Fruit fly (Drosophila melanogaster): ENCODE results near the gene Polr3D.

DNA sequence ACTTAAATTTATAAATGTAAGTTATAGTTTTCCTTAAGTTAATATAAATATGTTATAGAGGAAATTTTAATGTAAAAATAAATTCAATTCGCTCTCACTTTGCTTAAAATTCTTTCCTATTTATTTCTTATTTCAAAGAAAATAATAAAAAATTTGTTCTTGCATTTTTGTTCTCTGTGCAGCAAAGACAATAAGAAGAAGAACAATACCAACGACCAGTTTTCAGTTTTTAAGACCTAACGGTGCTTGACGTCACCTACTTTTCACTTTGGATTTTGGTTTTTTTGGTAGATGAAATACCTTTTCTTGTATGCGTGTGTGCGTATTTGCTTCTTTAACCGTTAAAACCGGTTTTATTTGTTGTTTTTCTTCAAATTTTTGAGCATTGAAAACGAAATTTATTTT lies 7.2 kb downstream of the Polr3D start:
- TF ChIP-seq grn (GFP tag; optimal IDR thresholded peaks at IDR 0.05) (no peak), CG12769 (tag; optimal IDR thresholded peaks at IDR 0.05) (no peak), CG1792 (GFP tag; optimal IDR thresholded peaks at IDR 0.05) (no peak), CG16779 (GFP tag; IDR thresholded peaks at IDR 0.05) (no peak), CG6813 (GFP tag; optimal IDR thresholded peaks at IDR 0.05) (no peak), CG32772 (GFP tag; IDR thresholded peaks at IDR 0.05) (no peak), Lpt (GFP tag; optimal IDR thresholded peaks at IDR 0.05) (no peak), gt (GFP tag; IDR thresholded peaks at IDR 0.05) (no peak)
